Worm (Caenorhabditis elegans) whole organism, L3 larva: ENCODE measurements around the gene srh-255.

ENCODE experiments used
- aly-2 ChIP-seq: fragments of 150-350 bp; optimal IDR thresholded peaks from 2 replicates; lab custom pipeline; 2014; ENCODE audit warnings: missing biosample characterization, missing genetic modification characterization
- ceh-16 ChIP-seq: sonication (generic microtip); optimal IDR thresholded peaks from 2 replicates; lab custom pipeline; 2017; ENCODE audit warnings: missing biosample characterization, missing genetic modification characterization
- ceh-28 ChIP-seq: fragments of 150-350 bp; optimal IDR thresholded peaks from 2 replicates; lab custom pipeline; 2014; ENCODE audit warnings: missing biosample characterization, missing genetic modification reagents, missing genetic modification characterization
- ceh-82 ChIP-seq: fragments of 150-350 bp; optimal IDR thresholded peaks from 2 replicates; lab custom pipeline; 2014; ENCODE audit warnings: missing biosample characterization, missing genetic modification characterization
- daf-12 ChIP-seq: fragments of 150-350 bp; optimal IDR thresholded peaks from 2 replicates; lab custom pipeline; 2014; ENCODE audit warnings: missing biosample characterization, missing genetic modification reagents, missing genetic modification characterization
- egl-5 ChIP-seq: fragments of 150-350 bp; optimal IDR thresholded peaks from 2 replicates; lab custom pipeline; 2017; ENCODE audit warnings: missing biosample characterization, missing genetic modification reagents, missing genetic modification characterization, inconsistent platforms
- elt-2 ChIP-seq: sonication (generic microtip); optimal IDR thresholded peaks from 2 replicates; lab custom pipeline; 2016; ENCODE audit warnings: missing genetic modification reagents, mild to moderate bottlenecking, missing genetic modification characterization, missing compliant biosample characterization
- eor-1 ChIP-seq, 2 experiments: fragments of 150-350 bp; optimal IDR thresholded peaks; 2 replicates each; lab custom pipeline; 2014 to 2018; ENCODE audit warnings: missing biosample characterization in 2 of 2, missing genetic modification characterization in 2 of 2
- fkh-2 ChIP-seq: fragments of 150-350 bp; optimal IDR thresholded peaks from 2 replicates; lab custom pipeline; 2014; ENCODE audit warnings: missing biosample characterization, missing genetic modification reagents, missing genetic modification characterization
- fos-1 ChIP-seq: fragments of 150-350 bp; optimal IDR thresholded peaks from 2 replicates; lab custom pipeline; 2014; ENCODE audit warnings: missing biosample characterization, missing genetic modification characterization
- hmg-11 ChIP-seq: sonication (generic microtip); optimal IDR thresholded peaks from 2 replicates; lab custom pipeline; 2016; ENCODE audit warnings: missing genetic modification characterization, missing compliant biosample characterization
- jun-1 ChIP-seq: fragments of 150-350 bp; optimal IDR thresholded peaks from 2 replicates; lab custom pipeline; 2014; ENCODE audit warnings: missing biosample characterization, missing genetic modification reagents, missing genetic modification characterization
- lin-15B ChIP-seq: fragments of 150-350 bp; optimal IDR thresholded peaks from 2 replicates; lab custom pipeline; 2014; ENCODE audit warnings: missing biosample characterization, missing genetic modification characterization
- lin-39 ChIP-seq: fragments of 150-350 bp; optimal IDR thresholded peaks from 2 replicates; lab custom pipeline; 2018; ENCODE audit warnings: missing biosample characterization, missing genetic modification reagents, missing genetic modification characterization
- lsy-12 ChIP-seq: sonication (generic microtip); optimal IDR thresholded peaks from 2 replicates; lab custom pipeline; 2016; ENCODE audit warnings: mild to moderate bottlenecking, missing genetic modification characterization, missing compliant biosample characterization
- mdl-1 ChIP-seq: fragments of 150-350 bp; optimal IDR thresholded peaks from 2 replicates; lab custom pipeline; 2014; ENCODE audit warnings: missing biosample characterization, missing genetic modification characterization
- nhr-12 ChIP-seq: fragments of 150-350 bp; optimal IDR thresholded peaks from 2 replicates; lab custom pipeline; 2014; ENCODE audit warnings: missing biosample characterization, missing genetic modification characterization
- nhr-23 ChIP-seq: fragments of 150-350 bp; optimal IDR thresholded peaks from 2 replicates; lab custom pipeline; 2014; ENCODE audit warnings: missing biosample characterization, missing genetic modification reagents, missing genetic modification characterization
- nhr-25 ChIP-seq: sonication (generic microtip); optimal IDR thresholded peaks from 2 replicates; lab custom pipeline; 2017; ENCODE audit warnings: missing biosample characterization, missing genetic modification characterization
- nhr-67 ChIP-seq: fragments of 150-350 bp; optimal IDR thresholded peaks from 2 replicates; lab custom pipeline; 2014; ENCODE audit warnings: missing biosample characterization, missing genetic modification characterization
- nhr-76 ChIP-seq: fragments of 150-350 bp; sonication (generic microtip); optimal IDR thresholded peaks from 5 replicates; lab custom pipeline; 2014; ENCODE audit warnings: missing biosample characterization, missing genetic modification characterization
- pqm-1 ChIP-seq: fragments of 150-350 bp; optimal IDR thresholded peaks from 2 replicates; lab custom pipeline; 2017; ENCODE audit warnings: missing biosample characterization, missing genetic modification characterization, inconsistent platforms
- sea-2 ChIP-seq: fragments of 150-350 bp; sonication (generic microtip); optimal IDR thresholded peaks from 4 replicates; lab custom pipeline; 2014; ENCODE audit warnings: missing biosample characterization, missing genetic modification reagents, missing genetic modification characterization
- skn-1 ChIP-seq: fragments of 150-350 bp; optimal IDR thresholded peaks from 2 replicates; lab custom pipeline; 2014; ENCODE audit warnings: missing biosample characterization, missing genetic modification characterization
- snpc-4 ChIP-seq: fragments of 150-350 bp; optimal IDR thresholded peaks from 2 replicates; lab custom pipeline; 2014; ENCODE audit warnings: missing biosample characterization, missing genetic modification characterization
- tbx-2 ChIP-seq: sonication (generic microtip); optimal IDR thresholded peaks from 2 replicates; lab custom pipeline; 2016; ENCODE audit warnings: mild to moderate bottlenecking, missing genetic modification characterization, missing compliant biosample characterization
- unc-39 ChIP-seq: sonication (generic microtip); optimal IDR thresholded peaks from 4 replicates; lab custom pipeline; 2017; ENCODE audit warnings: missing biosample characterization, missing genetic modification characterization
- unc-62 ChIP-seq: fragments of 150-350 bp; sonication (generic microtip); optimal IDR thresholded peaks from 4 replicates; lab custom pipeline; 2014; ENCODE audit warnings: missing biosample characterization, missing genetic modification reagents, missing genetic modification characterization
- zag-1 ChIP-seq: fragments of 150-350 bp; optimal IDR thresholded peaks from 2 replicates; lab custom pipeline; 2014; ENCODE audit warnings: missing biosample characterization, missing genetic modification characterization

Gene srh-255

ce11 chrV:17064676-17065075 is at the start of gene srh-255:
Gene srh-255, plus strand, starts transcription at chrV:17064976.
- no peak for TF ChIP-seq snpc-4 (tag; lab: Kevin White, UChicago)
- TF ChIP-seq unc-62 (GFP tag; lab: Kevin White, UChicago) = no peak
- TF ChIP-seq eor-1 (tag; optimal IDR thresholded peaks at IDR 0.05; lab: Kevin White, UChicago) = no peak
- no peak for TF ChIP-seq ceh-16 (tag; lab: Kevin White, UChicago)
- no peak for TF ChIP-seq daf-12 (tag; lab: Kevin White, UChicago)
- TF ChIP-seq hmg-11 (tag; lab: Kevin White, UChicago) = no peak
- TF ChIP-seq lin-15B (tag; lab: Kevin White, UChicago) = no peak
- no peak for TF ChIP-seq sea-2 (GFP tag; lab: Kevin White, UChicago)
- TF ChIP-seq nhr-12 (tag; lab: Kevin White, UChicago) = no peak

- no peak for TF ChIP-seq ceh-28 (tag; lab: Kevin White, UChicago)
- no peak for TF ChIP-seq nhr-67 (tag; lab: Kevin White, UChicago)
These were observed 48.0 kb upstream of the srh-255 start, which contains the start of gene srh-97 for ce11 chrV:17016787-17017186. Gene srh-97, plus strand, starts transcription at chrV:17017087.

ce11 chrV:17019690-17020089 is 45.1 kb upstream of the srh-255 start, which contains the start of gene F49H6.17:
Gene F49H6.17, plus strand, starts transcription at chrV:17019990.
- TF ChIP-seq fos-1 (tag; lab: Kevin White, UChicago) (no peak), skn-1 (tag; lab: Kevin White, UChicago) (no peak), hmg-11 (tag; lab: Kevin White, UChicago) (no peak), fkh-2 (tag; lab: Kevin White, UChicago) (no peak), zag-1 (tag; lab: Kevin White, UChicago) (no peak), elt-2 (tag; lab: Kevin White, UChicago) (no peak), mdl-1 (tag; lab: Kevin White, UChicago) (no peak), ceh-16 (tag; lab: Kevin White, UChicago) (no peak), unc-62 (GFP tag; lab: Kevin White, UChicago) (no peak), ceh-28 (tag; lab: Kevin White, UChicago) (no peak), nhr-23 (tag; lab: Kevin White, UChicago) (no peak), nhr-25 (tag; lab: Kevin White, UChicago) (no peak), tbx-2 (no peak), ceh-82 (tag; lab: Kevin White, UChicago) (no peak), lin-39 (tag; lab: Kevin White, UChicago) (no peak)
- TF ChIP-seq, all 47 proteins: peak for 0

- TF ChIP-seq hmg-11 (tag; lab: Kevin White, UChicago) (no peak), nhr-12 (tag; lab: Kevin White, UChicago) (no peak), egl-5 (tag; lab: Kevin White, UChicago) (no peak), unc-39 (tag; lab: Kevin White, UChicago) (no peak)
These were observed 43.4 kb upstream of the srh-255 start, which contains the start of gene F49H6.12 for ce11 chrV:17021361-17021760. Gene F49H6.12, minus strand, starts transcription at chrV:17021461.

- TF ChIP-seq elt-2 (tag; lab: Kevin White, UChicago) (peak; percentile 70), pqm-1 (no peak), jun-1 (tag; lab: Kevin White, UChicago) (peak; percentile 21)
These were observed 42.0 kb upstream of the srh-255 start, which contains the start of the genes F49H6.8 and F49H6.5 for ce11 chrV:17022613-17023322. Gene F49H6.8, minus strand, starts transcription at chrV:17022663. Gene F49H6.5, plus strand, starts transcription at chrV:17023241.

- TF ChIP-seq nhr-76 (tag; lab: Kevin White, UChicago) (no peak), ceh-82 (tag; lab: Kevin White, UChicago) (no peak)
These were observed 38.5 kb upstream of the srh-255 start, which contains the start of gene F49H6.15 for ce11 chrV:17026289-17026688. Gene F49H6.15, minus strand, starts transcription at chrV:17026389.

- TF ChIP-seq mdl-1 (tag; lab: Kevin White, UChicago) (no peak), lsy-12 (tag; lab: Kevin White, UChicago) (no peak), aly-2 (tag; lab: Kevin White, UChicago) (no peak), ceh-82 (tag; lab: Kevin White, UChicago) (no peak), skn-1 (tag; lab: Kevin White, UChicago) (no peak), pqm-1 (no peak)
These were observed 34.3 kb upstream of the srh-255 start for ce11 chrV:17030430-17030829.
